Worm (Caenorhabditis elegans) whole organism, L1 larva: Measurements from ENCODE around the gene C53A3.4.
A peak's percentile ranks its signal among the peaks of the same experiment; 100 is the strongest.

Source experiments
- C04F5.9 ChIP-seq: sonication (generic microtip); optimal IDR thresholded peaks from 2 replicates; lab custom pipeline; 2016; ENCODE audit warnings: missing genetic modification characterization, missing compliant biosample characterization
- Y116A8C.19 ChIP-seq: sonication (generic microtip); optimal IDR thresholded peaks from 2 replicates; lab custom pipeline; 2016; ENCODE audit warnings: missing compliant biosample characterization, missing genetic modification characterization, borderline replicate concordance
- alr-1 ChIP-seq: fragments of 200-800 bp; sonication (Bioruptor generic); optimal IDR thresholded peaks from 2 replicates; lab custom pipeline; 2018; ENCODE audit warnings: borderline replicate concordance, mild to moderate bottlenecking, missing genetic modification characterization, missing compliant biosample characterization
- aly-2 ChIP-seq: fragments of 150-350 bp; optimal IDR thresholded peaks from 2 replicates; lab custom pipeline; 2014; ENCODE audit warnings: missing biosample characterization, missing genetic modification characterization
- ceh-63 ChIP-seq: fragments of 200-800 bp; sonication (Bioruptor generic); optimal IDR thresholded peaks from 2 replicates; lab custom pipeline; 2018; ENCODE audit warnings: mild to moderate bottlenecking, missing genetic modification characterization, missing compliant biosample characterization
- ceh-8 ChIP-seq: fragments of 200-800 bp; sonication (Bioruptor generic); optimal IDR thresholded peaks from 2 replicates; lab custom pipeline; 2018; ENCODE audit warnings: mild to moderate bottlenecking, missing genetic modification characterization, moderate library complexity, missing compliant biosample characterization
- ceh-88 ChIP-seq: fragments of 200-800 bp; sonication (Bioruptor generic); IDR thresholded peaks from 2 replicates; pipeline ENCODE4 v1.3.6; 2022; ENCODE audit warnings: missing genetic modification characterization, missing compliant biosample characterization
- ceh-90 ChIP-seq: sonication (generic microtip); optimal IDR thresholded peaks from 2 replicates; lab custom pipeline; 2016; ENCODE audit warnings: missing genetic modification characterization, missing compliant biosample characterization
- dpl-1 ChIP-seq, 3 experiments: fragments of 150-350 bp in 2 of 3; sonication (generic microtip) in 1 of 3; optimal IDR thresholded peaks; 2 replicates each; lab custom pipeline; 2014 to 2017; ENCODE audit warnings: missing biosample characterization in 3 of 3, missing genetic modification characterization in 3 of 3, missing genetic modification reagents in 3 of 3
- efl-1 ChIP-seq, 4 experiments: fragments of 150-350 bp; optimal IDR thresholded peaks in 3 of 4; peaks in 1 of 4; 1 replicate in 1 of 4; 2 replicates in 3 of 4; lab custom pipeline; 2014; ENCODE audit warnings: missing biosample characterization in 2 of 4, missing genetic modification characterization in 2 of 4, missing genetic modification reagents in 2 of 4
- efl-3 ChIP-seq: fragments of 200-800 bp; sonication (Bioruptor generic); optimal IDR thresholded peaks from 2 replicates; lab custom pipeline; 2018; ENCODE audit warnings: mild to moderate bottlenecking, missing genetic modification characterization, missing compliant biosample characterization
- egl-13 ChIP-seq: sonication (generic microtip); optimal IDR thresholded peaks from 2 replicates; lab custom pipeline; 2016; ENCODE audit warnings: missing genotype, missing genetic modification reagents, missing genetic modification characterization, missing compliant biosample characterization
- elt-2 ChIP-seq: sonication (generic microtip); optimal IDR thresholded peaks from 2 replicates; lab custom pipeline; 2016; ENCODE audit warnings: missing genetic modification characterization, mild to moderate bottlenecking, inconsistent platforms, missing compliant biosample characterization, missing genetic modification reagents
- ets-5 ChIP-seq: fragments of 200-800 bp; sonication (Bioruptor generic); IDR thresholded peaks from 2 replicates; pipeline ENCODE4 v1.3.6; 2022; ENCODE audit warnings: missing genetic modification characterization, missing compliant biosample characterization
- fkh-4 ChIP-seq: sonication (generic microtip); optimal IDR thresholded peaks from 2 replicates; lab custom pipeline; 2016; ENCODE audit warnings: missing compliant biosample characterization, missing genetic modification characterization, borderline replicate concordance
- fkh-8 ChIP-seq: sonication (generic microtip); optimal IDR thresholded peaks from 2 replicates; lab custom pipeline; 2016; ENCODE audit warnings: mild to moderate bottlenecking, missing genetic modification characterization, missing compliant biosample characterization
- hlh-17 ChIP-seq: fragments of 200-800 bp; sonication (Bioruptor generic); optimal IDR thresholded peaks from 2 replicates; lab custom pipeline; 2018; ENCODE audit warnings: missing genetic modification characterization, mild to moderate bottlenecking, missing compliant biosample characterization, moderate library complexity, borderline replicate concordance
- isw-1 ChIP-seq: fragments of 200-800 bp; sonication (Bioruptor generic); IDR thresholded peaks from 2 replicates; pipeline ENCODE4 v1.3.6; 2022; ENCODE audit warnings: missing genetic modification characterization, missing compliant biosample characterization
- jun-1 ChIP-seq: fragments of 150-350 bp; optimal IDR thresholded peaks from 2 replicates; lab custom pipeline; 2014; ENCODE audit warnings: missing biosample characterization, missing genetic modification reagents, missing genetic modification characterization
- lin-13 ChIP-seq: fragments of 150-350 bp; optimal IDR thresholded peaks from 2 replicates; lab custom pipeline; 2014; ENCODE audit warnings: missing biosample characterization, missing genetic modification reagents, missing genetic modification characterization
- lin-14 ChIP-seq: fragments of 200-800 bp; sonication (Bioruptor generic); optimal IDR thresholded peaks from 2 replicates; lab custom pipeline; 2018; ENCODE audit warnings: mild to moderate bottlenecking, missing genetic modification characterization, moderate library complexity, missing compliant biosample characterization
- lin-15B ChIP-seq: fragments of 150-350 bp; sonication (generic microtip); optimal IDR thresholded peaks from 3 replicates; lab custom pipeline; 2014; ENCODE audit warnings: missing biosample characterization, missing genetic modification characterization
- lir-3 ChIP-seq: sonication (generic microtip); optimal IDR thresholded peaks from 2 replicates; lab custom pipeline; 2016; ENCODE audit warnings: mild to moderate bottlenecking, missing genetic modification characterization, moderate library complexity, missing compliant biosample characterization; ENCODE audit not compliant: poor library complexity
- mab-9 ChIP-seq: fragments of 200-800 bp; sonication (Bioruptor generic); IDR thresholded peaks from 2 replicates; pipeline ENCODE4 v1.3.6; 2022; ENCODE audit warnings: missing genetic modification reagents, missing genetic modification characterization, missing compliant biosample characterization
- mef-2 ChIP-seq: fragments of 150-350 bp; optimal IDR thresholded peaks from 2 replicates; lab custom pipeline; 2014; ENCODE audit warnings: missing biosample characterization, missing genetic modification characterization
- nhr-11 ChIP-seq: fragments of 150-350 bp; optimal IDR thresholded peaks from 2 replicates; lab custom pipeline; 2014; ENCODE audit warnings: missing biosample characterization, missing genetic modification characterization
- nhr-12 ChIP-seq: sonication (generic microtip); optimal IDR thresholded peaks from 2 replicates; lab custom pipeline; 2017; ENCODE audit warnings: missing biosample characterization, missing genetic modification characterization
- nhr-19 ChIP-seq: fragments of 200-800 bp; sonication (Bioruptor generic); conservative IDR thresholded peaks from 2 replicates; pipeline ENCODE4 v1.3.6; 2022; ENCODE audit warnings: missing genetic modification characterization, missing compliant biosample characterization
- nhr-90 ChIP-seq: sonication (generic microtip); optimal IDR thresholded peaks from 2 replicates; lab custom pipeline; 2016; ENCODE audit warnings: mild to moderate bottlenecking, missing genetic modification characterization, missing compliant biosample characterization; ENCODE audit not compliant: poor library complexity
- pag-3 ChIP-seq: sonication (generic microtip); optimal IDR thresholded peaks from 2 replicates; lab custom pipeline; 2017; ENCODE audit warnings: missing genetic modification characterization, mild to moderate bottlenecking, missing compliant biosample characterization, antibody characterized with exemption, borderline replicate concordance; ENCODE audit not compliant: insufficient read depth
- pax-3 ChIP-seq: fragments of 200-800 bp; sonication (Bioruptor generic); optimal IDR thresholded peaks from 2 replicates; lab custom pipeline; 2018; ENCODE audit warnings: mild to moderate bottlenecking, missing genetic modification characterization, moderate library complexity, missing compliant biosample characterization
- pqm-1 ChIP-seq: sonication (generic microtip); optimal IDR thresholded peaks from 3 replicates; lab custom pipeline; 2017; ENCODE audit warnings: missing biosample characterization, missing genetic modification characterization
- rnt-1 ChIP-seq: sonication (generic microtip); optimal IDR thresholded peaks from 2 replicates; lab custom pipeline; 2016; ENCODE audit warnings: mild to moderate bottlenecking, missing genetic modification characterization, moderate library complexity, missing compliant biosample characterization
- skn-1 ChIP-seq: fragments of 150-350 bp; optimal IDR thresholded peaks from 2 replicates; lab custom pipeline; 2014; ENCODE audit warnings: missing biosample characterization, missing genetic modification characterization
- snu-23 ChIP-seq: sonication (generic microtip); optimal IDR thresholded peaks from 2 replicates; lab custom pipeline; 2016; ENCODE audit warnings: missing genetic modification characterization, missing compliant biosample characterization
- sptf-1 ChIP-seq: fragments of 150-350 bp; optimal IDR thresholded peaks from 2 replicates; lab custom pipeline; 2014; ENCODE audit warnings: missing biosample characterization, missing genetic modification characterization
- sup-37 ChIP-seq: fragments of 200-800 bp; sonication (Bioruptor generic); optimal IDR thresholded peaks from 2 replicates; lab custom pipeline; 2018; ENCODE audit warnings: mild to moderate bottlenecking, missing genetic modification characterization, missing compliant biosample characterization
- swsn-7 ChIP-seq: sonication (generic microtip); optimal IDR thresholded peaks from 2 replicates; lab custom pipeline; 2016; ENCODE audit warnings: missing genetic modification characterization, missing compliant biosample characterization
- tlp-1 ChIP-seq: fragments of 150-350 bp; optimal IDR thresholded peaks from 2 replicates; lab custom pipeline; 2014; ENCODE audit warnings: missing biosample characterization, missing genetic modification characterization
- unc-62 ChIP-seq: fragments of 150-350 bp; optimal IDR thresholded peaks from 2 replicates; lab custom pipeline; 2014; ENCODE audit warnings: missing biosample characterization, missing genetic modification reagents, missing genetic modification characterization
- unc-86 ChIP-seq: sonication (generic microtip); optimal IDR thresholded peaks from 2 replicates; lab custom pipeline; 2016; ENCODE audit warnings: missing genetic modification characterization, missing compliant biosample characterization
- unc-98 ChIP-seq: fragments of 200-800 bp; sonication (Bioruptor generic); IDR thresholded peaks from 2 replicates; pipeline ENCODE4 v1.3.6; 2022; ENCODE audit warnings: missing genetic modification characterization, missing compliant biosample characterization
- ztf-11 ChIP-seq, 2 experiments: sonication (generic microtip); optimal IDR thresholded peaks; 2 replicates each; lab custom pipeline; 2016 to 2017; ENCODE audit warnings: missing genetic modification characterization in 2 of 2, missing biosample characterization in 1 of 2, missing compliant biosample characterization in 1 of 2

Gene C53A3.4

ce11 chrV:5758780-5759179, at the start of gene C53A3.4:
Gene C53A3.4 (minus strand): TSS chrV:5758880.
- TF ChIP-seq hlh-17 (no peak), elt-2 (tag; lab: Kevin White, UChicago) (no peak), lin-14 (GFP tag; lab: Kevin White, UChicago) (no peak), unc-86 (tag; lab: Kevin White, UChicago) (no peak), skn-1 (tag; lab: Kevin White, UChicago) (no peak), lin-15B (tag; lab: Kevin White, UChicago) (no peak), tlp-1 (tag; lab: Kevin White, UChicago) (no peak), swsn-7 (tag; lab: Kevin White, UChicago) (no peak), nhr-12 (tag; lab: Kevin White, UChicago) (no peak), nhr-90 (tag; lab: Kevin White, UChicago) (no peak), jun-1 (tag; lab: Kevin White, UChicago) (no peak), aly-2 (tag; lab: Kevin White, UChicago) (no peak), sup-37 (GFP tag; lab: Kevin White, UChicago) (no peak), ceh-8 (GFP tag; lab: Kevin White, UChicago) (no peak), lir-3 (tag; lab: Kevin White, UChicago) (no peak), efl-3 (no peak), unc-98 (GFP tag; lab: Robert Waterston, UW) (no peak)

ce11 chrV:5805467-5805866, 46.8 kb upstream of the C53A3.4 start, which contains the start of gene ZC250.5:
Gene ZC250.5 (plus strand): TSS chrV:5805767.
- TF ChIP-seq jun-1 (tag; lab: Kevin White, UChicago), result no peak
- no peak for TF ChIP-seq lin-13 (GFP tag; lab: Kevin White, UChicago)
- TF ChIP-seq isw-1 (GFP tag; lab: Robert Waterston, UW), result no peak
- TF ChIP-seq unc-86 (tag; lab: Kevin White, UChicago), result no peak
- TF ChIP-seq nhr-90 (tag; lab: Kevin White, UChicago), result no peak
- TF ChIP-seq Y116A8C.19 (tag; lab: Kevin White, UChicago), result no peak
- TF ChIP-seq pax-3 (tag; lab: Kevin White, UChicago), result no peak
- TF ChIP-seq nhr-11 (tag; lab: Kevin White, UChicago), result no peak
- TF ChIP-seq nhr-12 (tag; lab: Kevin White, UChicago), result no peak
- no peak for TF ChIP-seq nhr-19 (GFP tag; lab: Robert Waterston, UW)
- no peak for TF ChIP-seq mef-2 (tag; lab: Kevin White, UChicago)
- no peak for TF ChIP-seq lin-14 (GFP tag; lab: Kevin White, UChicago)
- TF ChIP-seq fkh-8 (tag; lab: Kevin White, UChicago), result no peak
- TF ChIP-seq snu-23 (GFP tag; lab: Kevin White, UChicago), result no peak
- TF ChIP-seq alr-1 (tag; lab: Kevin White, UChicago), result no peak
- no peak for TF ChIP-seq ceh-90
- no peak for TF ChIP-seq skn-1 (tag; lab: Kevin White, UChicago)

- TF ChIP-seq sptf-1 (tag; lab: Kevin White, UChicago), result no peak
- TF ChIP-seq efl-1 (optimal IDR thresholded peaks at IDR 0.05; lab: Kevin White, UChicago), result no peak
- peak in 1 of 2 experiments; percentile 89 for TF ChIP-seq efl-1 (GFP tag; optimal IDR thresholded peaks at IDR 0.05 in 1 of 2; lab: Kevin White, UChicago)
These were observed 40.7 kb upstream of the C53A3.4 start, which contains the start of gene cyn-17 for ce11 chrV:5799373-5799772. Gene cyn-17 (plus strand): TSS chrV:5799673.

ce11 chrV:5798132-5798531, 39.5 kb upstream of the C53A3.4 start, which contains the start of gene nstp-3:
Gene nstp-3 (minus strand): TSS chrV:5798232.
- no peak for TF ChIP-seq C04F5.9 (tag; lab: Kevin White, UChicago)
- no peak for TF ChIP-seq ceh-88 (GFP tag; lab: Robert Waterston, UW)
- TF ChIP-seq nhr-12 (tag; lab: Kevin White, UChicago), result no peak
- no peak for TF ChIP-seq ceh-63 (GFP tag; lab: Kevin White, UChicago)
- TF ChIP-seq ets-5, result no peak
- TF ChIP-seq efl-1 (optimal IDR thresholded peaks at IDR 0.05; lab: Kevin White, UChicago), result no peak
- TF ChIP-seq efl-1 (GFP tag; optimal IDR thresholded peaks at IDR 0.05 in 1 of 2; lab: Kevin White, UChicago), result no peak
- no peak for TF ChIP-seq rnt-1 (tag; lab: Kevin White, UChicago)
- no peak for TF ChIP-seq lin-14 (GFP tag; lab: Kevin White, UChicago)
- no peak for TF ChIP-seq egl-13 (tag; lab: Kevin White, UChicago)
- TF ChIP-seq ztf-11 (tag; optimal IDR thresholded peaks at IDR 0.05; lab: Kevin White, UChicago), result no peak
- no peak for TF ChIP-seq pag-3 (tag; lab: Kevin White, UChicago)
- no peak for TF ChIP-seq pqm-1 (tag; lab: Kevin White, UChicago)
- no peak for TF ChIP-seq unc-98 (GFP tag; lab: Robert Waterston, UW)
- TF ChIP-seq fkh-4 (tag; lab: Kevin White, UChicago), result no peak
- TF ChIP-seq mab-9 (GFP tag; lab: Robert Waterston, UW), result no peak
- TF ChIP-seq elt-2 (tag; lab: Kevin White, UChicago), result no peak
- no peak for TF ChIP-seq dpl-1 (GFP tag; optimal IDR thresholded peaks at IDR 0.05; lab: Kevin White, UChicago)
- no peak for TF ChIP-seq swsn-7 (tag; lab: Kevin White, UChicago)
- TF ChIP-seq unc-62, result no peak
- TF ChIP-seq, all 84 proteins: peak for 0
